Worm (Caenorhabditis elegans): ENCODE results near the gene grl-1.

- TF ChIP-seq flt-1 (GFP tag; IDR thresholded peaks at IDR 0.05): no peak
- TF ChIP-seq cog-1 (tag; optimal IDR thresholded peaks at IDR 0.05): no peak
- no peak for TF ChIP-seq ref-1 (GFP tag; conservative IDR thresholded peaks at IDR 0.05)
- TF ChIP-seq ztf-23 (GFP tag; IDR thresholded peaks at IDR 0.05): no peak
Observed at ce11 chrV:5484866-5485265, 48.8 kb downstream of the grl-1 start, which contains the start of gene srg-65.
